Worm (Caenorhabditis elegans) whole organism, midembryonic: ENCODE measurements around the gene drh-1.

Experiments used
- T22C8.4 ChIP-seq: fragments of 200-800 bp; sonication (Bioruptor generic); IDR thresholded peaks from 2 replicates; pipeline ENCODE4 v1.3.6; 2022; ENCODE audit warnings: missing genetic modification characterization, missing compliant biosample characterization
- tab-1 ChIP-seq: fragments of 200-800 bp; sonication (Bioruptor generic); IDR thresholded peaks from 2 replicates; pipeline ENCODE4 v1.3.6; 2022; ENCODE audit warnings: missing genetic modification characterization, missing compliant biosample characterization

- TF ChIP-seq tab-1 (no peak), T22C8.4 (GFP tag; lab: Robert Waterston, UW) (no peak)
Measured at ce11 chrIV:6595912-6596311, 17.2 kb downstream of the drh-1 start, which contains the start of gene F38A5.22.
